Worm (Caenorhabditis elegans) whole organism, young adult: Measurements from ENCODE around the gene Y39A1A.27.

Experiments used
- B0019.2 ChIP-seq: fragments of 200-800 bp; sonication (Bioruptor generic); conservative IDR thresholded peaks from 2 replicates; pipeline ENCODE4 v1.3.6; 2022; ENCODE audit warnings: missing genetic modification reagents, missing genetic modification characterization, missing compliant biosample characterization
- B0261.1 ChIP-seq: sonication (generic microtip); optimal IDR thresholded peaks from 2 replicates; lab custom pipeline; 2016; ENCODE audit warnings: mild to moderate bottlenecking, missing genetic modification characterization, moderate library complexity, missing compliant biosample characterization
- B0336.3 ChIP-seq: fragments of 200-800 bp; sonication (Bioruptor generic); IDR thresholded peaks from 2 replicates; pipeline ENCODE4 v1.3.6; 2022; ENCODE audit warnings: missing genetic modification characterization, missing compliant biosample characterization
- C06A6.2 ChIP-seq: fragments of 200-800 bp; sonication (Bioruptor generic); conservative IDR thresholded peaks from 2 replicates; pipeline ENCODE4 v1.3.6; 2022; ENCODE audit warnings: missing genetic modification characterization, missing compliant biosample characterization
- D2030.7 ChIP-seq: fragments of 200-800 bp; sonication (Bioruptor generic); IDR thresholded peaks from 2 replicates; pipeline ENCODE4 v1.3.6; 2022; ENCODE audit warnings: missing genetic modification reagents, missing genetic modification characterization, missing compliant biosample characterization
- F37B4.10 ChIP-seq: fragments of 200-800 bp; sonication (Bioruptor generic); IDR thresholded peaks from 2 replicates; pipeline ENCODE4 v1.3.6; 2022; ENCODE audit warnings: missing genetic modification characterization, missing compliant biosample characterization
- F39B2.1 ChIP-seq: fragments of 200-800 bp; sonication (Bioruptor generic); IDR thresholded peaks from 2 replicates; pipeline ENCODE4 v1.3.6; 2022; ENCODE audit warnings: missing genetic modification reagents, missing genetic modification characterization, missing compliant biosample characterization
- F52B5.7 ChIP-seq: sonication (generic microtip); optimal IDR thresholded peaks from 2 replicates; lab custom pipeline; 2016; ENCODE audit warnings: mild to moderate bottlenecking, missing genetic modification characterization, missing compliant biosample characterization
- F55B11.4 ChIP-seq: sonication (generic microtip); optimal IDR thresholded peaks from 2 replicates; lab custom pipeline; 2016; ENCODE audit warnings: missing compliant biosample characterization, missing genetic modification characterization, borderline replicate concordance; ENCODE audit not compliant: insufficient read depth
- F57A8.1 ChIP-seq: fragments of 200-800 bp; sonication (Bioruptor generic); optimal IDR thresholded peaks from 2 replicates; lab custom pipeline; 2018; ENCODE audit warnings: mild to moderate bottlenecking, missing genetic modification characterization, moderate library complexity, missing compliant biosample characterization
- T07F8.4 ChIP-seq: sonication (generic microtip); optimal IDR thresholded peaks from 2 replicates; lab custom pipeline; 2016; ENCODE audit warnings: mild to moderate bottlenecking, missing genetic modification characterization, moderate library complexity, missing compliant biosample characterization
- Y56A3A.18 ChIP-seq: fragments of 200-800 bp; sonication (Bioruptor generic); IDR thresholded peaks from 2 replicates; pipeline ENCODE4 v1.3.6; 2022; ENCODE audit warnings: missing genetic modification reagents, missing genetic modification characterization, missing compliant biosample characterization
- Y79H2A.3 ChIP-seq: fragments of 200-800 bp; sonication (Bioruptor generic); conservative IDR thresholded peaks from 2 replicates; pipeline ENCODE4 v1.3.6; 2022; ENCODE audit warnings: missing genetic modification reagents, missing genetic modification characterization, missing compliant biosample characterization
- ama-1 ChIP-seq, 3 experiments: fragments of 150-350 bp in 1 of 3; sonication (generic microtip) in 2 of 3; optimal IDR thresholded peaks; 2 replicates each; lab custom pipeline; 2014 to 2018; ENCODE audit warnings: missing biosample characterization in 2 of 3, missing genetic modification characterization in 2 of 3, missing genetic modification reagents in 2 of 3
- aptf-3 ChIP-seq: fragments of 200-800 bp; sonication (Bioruptor generic); IDR thresholded peaks from 2 replicates; pipeline ENCODE4 v1.3.6; 2022; ENCODE audit warnings: missing genetic modification characterization, missing compliant biosample characterization
- atf-7 ChIP-seq: sonication (generic microtip); optimal IDR thresholded peaks from 2 replicates; lab custom pipeline; 2017; ENCODE audit warnings: mild to moderate bottlenecking, missing genetic modification characterization, missing compliant biosample characterization
- bed-2 ChIP-seq: fragments of 200-800 bp; sonication (Bioruptor generic); IDR thresholded peaks from 2 replicates; pipeline ENCODE4 v1.3.6; 2022; ENCODE audit warnings: missing genetic modification reagents, missing genetic modification characterization, missing compliant biosample characterization
- ceh-100 ChIP-seq: fragments of 200-800 bp; sonication (Bioruptor generic); IDR thresholded peaks from 2 replicates; pipeline ENCODE4 v1.3.6; 2022; ENCODE audit warnings: missing genetic modification reagents, missing genetic modification characterization, missing compliant biosample characterization
- ceh-27 ChIP-seq: fragments of 200-800 bp; sonication (Bioruptor generic); optimal IDR thresholded peaks from 2 replicates; lab custom pipeline; 2018; ENCODE audit warnings: mild to moderate bottlenecking, missing genetic modification characterization, moderate library complexity, missing compliant biosample characterization
- ceh-40 ChIP-seq: fragments of 200-800 bp; sonication (Bioruptor generic); IDR thresholded peaks from 2 replicates; pipeline ENCODE4 v1.3.6; 2022; ENCODE audit warnings: missing genetic modification characterization, missing compliant biosample characterization
- die-1 ChIP-seq: sonication (generic microtip); optimal IDR thresholded peaks from 2 replicates; lab custom pipeline; 2016; ENCODE audit warnings: missing genotype, mild to moderate bottlenecking, missing genetic modification characterization, missing compliant biosample characterization
- dpff-1 ChIP-seq: sonication (generic microtip); optimal IDR thresholded peaks from 2 replicates; lab custom pipeline; 2017; ENCODE audit warnings: mild to moderate bottlenecking, missing genetic modification characterization, missing compliant biosample characterization
- egl-18 ChIP-seq: fragments of 200-800 bp; sonication (Bioruptor generic); IDR thresholded peaks from 2 replicates; pipeline ENCODE4 v1.3.6; 2022; ENCODE audit warnings: missing genetic modification reagents, missing genetic modification characterization, missing compliant biosample characterization
- egrh-3 ChIP-seq: fragments of 200-800 bp; sonication (Bioruptor generic); IDR thresholded peaks from 2 replicates; pipeline ENCODE4 v1.3.6; 2022; ENCODE audit warnings: missing genetic modification reagents, missing genetic modification characterization, missing compliant biosample characterization
- ekl-4 ChIP-seq: fragments of 200-800 bp; sonication (Bioruptor generic); IDR thresholded peaks from 2 replicates; pipeline ENCODE4 v1.3.6; 2022; ENCODE audit warnings: missing genetic modification reagents, missing genetic modification characterization, missing compliant biosample characterization
- fkh-3 ChIP-seq: sonication (generic microtip); optimal IDR thresholded peaks from 2 replicates; lab custom pipeline; 2016; ENCODE audit warnings: mild to moderate bottlenecking, missing genetic modification characterization, missing compliant biosample characterization
- gei-17 ChIP-seq: fragments of 200-800 bp; sonication (Bioruptor generic); optimal IDR thresholded peaks from 2 replicates; lab custom pipeline; 2018; ENCODE audit warnings: mild to moderate bottlenecking, missing genetic modification characterization, missing compliant biosample characterization
- hlh-12 ChIP-seq: sonication (generic microtip); optimal IDR thresholded peaks from 2 replicates; lab custom pipeline; 2016; ENCODE audit warnings: missing genetic modification characterization, missing compliant biosample characterization
- hlh-26 ChIP-seq: fragments of 200-800 bp; sonication (Bioruptor generic); conservative IDR thresholded peaks from 2 replicates; pipeline ENCODE4 v1.3.6; 2022; ENCODE audit warnings: missing genetic modification reagents, missing genetic modification characterization, missing compliant biosample characterization
- hmg-1.2 ChIP-seq: fragments of 200-800 bp; sonication (Bioruptor generic); IDR thresholded peaks from 2 replicates; pipeline ENCODE4 v1.3.6; 2022; ENCODE audit warnings: missing genetic modification reagents, missing genetic modification characterization, missing compliant biosample characterization
- lag-1 ChIP-seq: fragments of 200-800 bp; sonication (Bioruptor generic); IDR thresholded peaks from 2 replicates; pipeline ENCODE4 v1.3.6; 2022; ENCODE audit warnings: missing genetic modification reagents, missing genetic modification characterization, missing compliant biosample characterization
- lin-54 ChIP-seq: fragments of 200-800 bp; sonication (Bioruptor generic); optimal IDR thresholded peaks from 2 replicates; lab custom pipeline; 2018; ENCODE audit warnings: mild to moderate bottlenecking, missing genetic modification characterization, missing compliant biosample characterization
- lsl-1 ChIP-seq: fragments of 200-800 bp; sonication (Bioruptor generic); optimal IDR thresholded peaks from 2 replicates; lab custom pipeline; 2018; ENCODE audit warnings: mild to moderate bottlenecking, missing genetic modification characterization, moderate library complexity, missing compliant biosample characterization
- madf-8 ChIP-seq: fragments of 200-800 bp; sonication (Bioruptor generic); conservative IDR thresholded peaks from 2 replicates; pipeline ENCODE4 v1.3.6; 2022; ENCODE audit warnings: missing genetic modification reagents, missing genetic modification characterization, missing compliant biosample characterization
- mes-4 ChIP-seq: sonication (generic microtip); optimal IDR thresholded peaks from 2 replicates; lab custom pipeline; 2016; ENCODE audit warnings: missing genotype, missing genetic modification characterization, missing compliant biosample characterization
- nhr-80 ChIP-seq: sonication (generic microtip); optimal IDR thresholded peaks from 2 replicates; lab custom pipeline; 2016; ENCODE audit warnings: missing genetic modification characterization, missing compliant biosample characterization
- nhr-90 ChIP-seq: sonication (generic microtip); optimal IDR thresholded peaks from 2 replicates; lab custom pipeline; 2016; ENCODE audit warnings: missing genotype, mild to moderate bottlenecking, missing genetic modification characterization, missing compliant biosample characterization
- pbrm-1 ChIP-seq: fragments of 200-800 bp; sonication (Bioruptor generic); IDR thresholded peaks from 2 replicates; pipeline ENCODE4 v1.3.6; 2022; ENCODE audit warnings: missing genetic modification reagents, missing genetic modification characterization, missing compliant biosample characterization
- pha-4 ChIP-seq: fragments of 150-350 bp; sonication (generic microtip); optimal IDR thresholded peaks from 2 replicates; lab custom pipeline; 2014; ENCODE audit warnings: missing biosample characterization, missing genetic modification reagents, missing genetic modification characterization
- sdz-38 ChIP-seq: sonication (generic microtip); optimal IDR thresholded peaks from 2 replicates; lab custom pipeline; 2016; ENCODE audit warnings: missing genotype, missing genetic modification characterization, missing compliant biosample characterization
- snpc-1.3 ChIP-seq: sonication (generic microtip); optimal IDR thresholded peaks from 2 replicates; lab custom pipeline; 2017; ENCODE audit warnings: missing genetic modification characterization, mild to moderate bottlenecking, missing compliant biosample characterization, antibody characterized with exemption, moderate library complexity, missing genotype, missing genetic modification reagents; ENCODE audit not compliant: insufficient read depth
- tlf-1 ChIP-seq: fragments of 200-800 bp; sonication (Bioruptor generic); optimal IDR thresholded peaks from 2 replicates; lab custom pipeline; 2018; ENCODE audit warnings: mild to moderate bottlenecking, missing genetic modification characterization, missing compliant biosample characterization
- unc-130 ChIP-seq: sonication (generic microtip); optimal IDR thresholded peaks from 2 replicates; lab custom pipeline; 2016; ENCODE audit warnings: missing genetic modification reagents, missing genetic modification characterization, missing compliant biosample characterization
- xnd-1 ChIP-seq: sonication (generic microtip); optimal IDR thresholded peaks from 2 replicates; lab custom pipeline; 2016; ENCODE audit warnings: missing genotype, missing genetic modification reagents, missing genetic modification characterization, missing compliant biosample characterization
- ztf-18 ChIP-seq: sonication (generic microtip); optimal IDR thresholded peaks from 2 replicates; lab custom pipeline; 2016; ENCODE audit warnings: missing genotype, mild to moderate bottlenecking, missing genetic modification characterization, missing compliant biosample characterization
- ztf-22 ChIP-seq: fragments of 200-800 bp; sonication (Bioruptor generic); optimal IDR thresholded peaks from 2 replicates; lab custom pipeline; 2018; ENCODE audit warnings: mild to moderate bottlenecking, missing genetic modification characterization, moderate library complexity, missing compliant biosample characterization
- ztf-25 ChIP-seq: fragments of 200-800 bp; sonication (Bioruptor generic); IDR thresholded peaks from 2 replicates; pipeline ENCODE4 v1.3.6; 2022; ENCODE audit warnings: missing genetic modification reagents, missing genetic modification characterization, missing compliant biosample characterization
- ztf-28 ChIP-seq: fragments of 200-800 bp; sonication (Bioruptor generic); IDR thresholded peaks from 2 replicates; pipeline ENCODE4 v1.3.6; 2022; ENCODE audit warnings: missing genetic modification reagents, missing genetic modification characterization, missing compliant biosample characterization
- ztf-3 ChIP-seq: fragments of 200-800 bp; sonication (Bioruptor generic); optimal IDR thresholded peaks from 2 replicates; lab custom pipeline; 2018; ENCODE audit warnings: mild to moderate bottlenecking, missing genetic modification characterization, missing compliant biosample characterization

Y39A1A.27 gene

DNA sequence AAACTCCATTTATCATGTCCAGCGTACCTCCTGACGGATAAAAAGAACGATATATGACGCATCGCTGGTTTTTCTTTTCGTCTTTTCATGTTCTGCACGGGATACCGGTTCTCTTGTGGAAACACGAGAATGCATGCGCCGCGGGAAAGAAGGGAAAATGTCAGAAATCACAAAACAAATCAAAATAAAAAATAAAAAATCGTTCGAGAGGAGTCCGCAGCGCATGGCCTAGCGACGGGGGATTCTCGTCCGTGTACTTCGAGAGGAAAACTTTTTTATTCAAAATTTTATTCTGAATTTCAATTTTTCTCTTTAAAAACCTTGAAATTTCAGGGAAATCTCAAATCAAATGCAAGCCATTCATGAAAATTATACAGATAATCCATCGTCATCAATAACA, 17.6 kb upstream of the Y39A1A.27 start, which contains the start of the genes lron-10 and hpr-9 (continued):
- TF ChIP-seq B0261.1 (tag; lab: Kevin White, UChicago) (peak; percentile 12), hmg-1.2 (GFP tag; lab: Robert Waterston, UW) (0 out of 2 replicates have a peak, but pooled peaks have one; percentile 30), B0019.2 (peak; percentile 66; the same call in 1 of the 2 replicates), ztf-28 (GFP tag; lab: Robert Waterston, UW) (0 out of 2 replicates have a peak, but pooled peaks have one; percentile 58), C06A6.2 (peak; percentile 46; the same call in 1 of the 2 replicates), pbrm-1 (GFP tag; lab: Robert Waterston, UW) (peak; percentile 59; the same call in 1 of the 2 replicates), F52B5.7 (no peak), Y79H2A.3 (GFP tag; lab: Robert Waterston, UW) (no peak), nhr-90 (tag; lab: Kevin White, UChicago) (no peak), F55B11.4 (no peak), lin-54 (GFP tag; lab: Kevin White, UChicago) (peak; percentile 73), ceh-27 (peak; percentile 77), Y56A3A.18 (no peak), pha-4 (tag; lab: Kevin White, UChicago) (no peak), tlf-1 (peak; percentile 50), mes-4 (tag; lab: Kevin White, UChicago) (no peak), xnd-1 (tag; lab: Kevin White, UChicago) (peak; percentile 25), egrh-3 (GFP tag; lab: Robert Waterston, UW) (no peak; the same call in 1 of the 2 replicates), dpff-1 (no peak), ama-1 (optimal IDR thresholded peaks at IDR 0.05; lab: Kevin White, UChicago) (no peak), ama-1 (GFP tag; optimal IDR thresholded peaks at IDR 0.05; lab: Kevin White, UChicago) (no peak), die-1 (tag; lab: Kevin White, UChicago) (peak; percentile 1), ztf-3 (GFP tag; lab: Kevin White, UChicago) (no peak), ekl-4 (GFP tag; lab: Robert Waterston, UW) (no peak; the same call in 1 of the 2 replicates), lsl-1 (GFP tag; lab: Kevin White, UChicago) (peak; percentile 53), F37B4.10 (GFP tag; lab: Robert Waterston, UW) (no peak), hlh-12 (no peak), hlh-26 (GFP tag; lab: Robert Waterston, UW) (no peak), ceh-100 (GFP tag; lab: Robert Waterston, UW) (peak; percentile 23; the same call in 1 of the 2 replicates), B0336.3 (peak; percentile 72), ztf-18 (tag; lab: Kevin White, UChicago) (peak; percentile 28), T07F8.4 (tag; lab: Kevin White, UChicago) (no peak), ceh-40 (GFP tag; lab: Robert Waterston, UW) (no peak), bed-2 (GFP tag; lab: Robert Waterston, UW) (peak; percentile 82; the same call in 1 of the 2 replicates), lag-1 (GFP tag; lab: Robert Waterston, UW) (no peak), nhr-80 (tag; lab: Kevin White, UChicago) (peak; percentile 11), sdz-38 (tag; lab: Kevin White, UChicago) (no peak), atf-7 (tag; lab: Kevin White, UChicago) (peak; percentile 3), fkh-3 (no peak), egl-18 (GFP tag; lab: Robert Waterston, UW) (0 out of 2 replicates have a peak, but pooled peaks have one; percentile 23), F39B2.1 (GFP tag; lab: Robert Waterston, UW) (no peak), aptf-3 (GFP tag; lab: Robert Waterston, UW) (no peak), snpc-1.3 (peak; percentile 44), madf-8 (GFP tag; lab: Robert Waterston, UW) (peak; percentile 39), D2030.7 (GFP tag; lab: Robert Waterston, UW) (peak; percentile 65), unc-130 (GFP tag; lab: Kevin White, UChicago) (peak; percentile 78), F57A8.1 (GFP tag; lab: Kevin White, UChicago) (no peak), ztf-25 (no peak), ztf-22 (GFP tag; lab: Kevin White, UChicago) (peak; percentile 42), gei-17 (GFP tag; lab: Kevin White, UChicago) (no peak)
